Fruit fly (Drosophila melanogaster): ENCODE measurements around the gene tos.

The tos gene

DNA sequence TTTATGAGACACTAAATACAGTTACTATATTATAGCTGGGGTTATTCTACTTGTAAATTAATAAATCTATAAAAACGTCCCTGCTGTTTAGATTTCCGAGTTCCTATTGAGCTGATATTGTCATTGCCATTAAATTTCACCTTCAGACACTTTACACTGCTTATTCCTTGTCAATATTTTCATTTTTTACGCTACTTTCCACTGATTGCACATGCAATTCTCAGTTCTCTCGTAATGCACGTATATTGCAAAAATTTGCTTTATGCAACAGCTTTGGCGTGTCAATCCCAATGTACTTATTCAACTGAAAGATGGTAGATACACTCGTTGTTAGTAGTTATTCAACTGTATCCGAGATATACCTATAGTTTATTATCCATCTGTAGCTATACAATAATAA lies 49.5 kb downstream of the tos start:
- TF ChIP-seq tx (GFP tag; optimal IDR thresholded peaks at IDR 0.05): no peak
- no peak for TF ChIP-seq CG17186 (GFP tag; optimal IDR thresholded peaks at IDR 0.05)
- TF ChIP-seq H15 (GFP tag; IDR thresholded peaks at IDR 0.05): no peak
- no peak for TF ChIP-seq vvl (GFP tag; IDR thresholded peaks at IDR 0.05)
- no peak for TF ChIP-seq inv (GFP tag; IDR thresholded peaks at IDR 0.05; ENCODE audit: partially characterized antibody)
- TF ChIP-seq CoRest (tag; optimal IDR thresholded peaks at IDR 0.05): no peak
- no peak for TF ChIP-seq CG11085 (GFP tag; IDR thresholded peaks at IDR 0.05)
- no peak for TF ChIP-seq CG1529 (GFP tag; optimal IDR thresholded peaks at IDR 0.05)
- TF ChIP-seq bigmax (GFP tag; optimal IDR thresholded peaks at IDR 0.05): no peak
- no peak for TF ChIP-seq CG6654 (GFP tag; optimal IDR thresholded peaks at IDR 0.05)
- no peak for TF ChIP-seq klu (GFP tag; IDR thresholded peaks at IDR 0.05)

DNA sequence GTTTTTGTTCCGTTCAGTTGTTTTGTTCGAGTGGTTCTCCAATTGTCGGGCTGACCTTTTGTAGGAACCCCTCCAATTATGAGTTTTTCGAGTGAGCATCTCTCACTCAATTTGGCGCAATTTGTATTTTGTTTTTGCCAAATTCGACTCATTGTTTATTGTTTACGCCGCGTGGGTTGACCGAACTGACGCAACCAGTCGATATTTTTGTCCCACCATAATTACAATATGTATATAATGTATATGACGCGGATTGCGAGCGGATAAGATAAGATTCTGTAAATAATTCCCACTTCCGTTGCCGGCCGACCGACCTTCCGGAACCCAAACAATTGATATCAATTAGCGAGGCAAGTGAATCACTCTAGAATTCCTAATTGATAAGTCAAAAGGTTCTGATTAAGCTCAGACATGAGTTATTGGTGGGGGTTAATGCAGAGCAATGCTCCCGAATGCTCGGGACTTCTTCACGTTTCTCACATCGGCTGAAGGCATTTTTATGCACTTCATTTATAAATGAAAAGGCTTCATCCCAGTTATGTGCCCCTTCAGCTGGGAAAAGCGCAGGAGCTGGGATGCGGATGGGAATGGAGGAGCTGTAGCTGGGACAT lies 51.2 kb downstream of the tos start:
- TF ChIP-seq GATAe (GFP tag; conservative IDR thresholded peaks at IDR 0.05): peak; percentile 61
- no peak for TF ChIP-seq CG10274 (GFP tag; optimal IDR thresholded peaks at IDR 0.05)
- TF ChIP-seq CG2199 (GFP tag; IDR thresholded peaks at IDR 0.05): no peak
- TF ChIP-seq E2f1 (GFP tag; IDR thresholded peaks at IDR 0.05): no peak
- no peak for TF ChIP-seq tgo (GFP tag; IDR thresholded peaks at IDR 0.05)
- TF ChIP-seq Hr3 (GFP tag; optimal IDR thresholded peaks at IDR 0.05): no peak
- TF ChIP-seq lab (GFP tag; optimal IDR thresholded peaks at IDR 0.05): peak; percentile 33
- peak; percentile 44 for TF ChIP-seq CG34376 (GFP tag; optimal IDR thresholded peaks at IDR 0.05)
- TF ChIP-seq bcd (GFP tag; optimal IDR thresholded peaks at IDR 0.05): no peak
- TF ChIP-seq sd (tag; optimal IDR thresholded peaks at IDR 0.05): peak; percentile 54
- TF ChIP-seq Fer3 (tag; optimal IDR thresholded peaks at IDR 0.05): no peak
- no peak for TF ChIP-seq Scr (GFP tag; IDR thresholded peaks at IDR 0.05; ENCODE audit: partially characterized antibody)
- no peak for TF ChIP-seq Ssrp (tag; optimal IDR thresholded peaks at IDR 0.05)
- TF ChIP-seq CG12219 (GFP tag; optimal IDR thresholded peaks at IDR 0.05): no peak
- TF ChIP-seq CG11504 (tag; optimal IDR thresholded peaks at IDR 0.05): no peak
- TF ChIP-seq Med (GFP tag): peak; percentile 25
- TF ChIP-seq CG6254 (GFP tag; optimal IDR thresholded peaks at IDR 0.05): no peak
- TF ChIP-seq CG30020 (tag; optimal IDR thresholded peaks at IDR 0.05): no peak
- no peak for TF ChIP-seq H2.0 (GFP tag; IDR thresholded peaks at IDR 0.05)
- TF ChIP-seq ap (GFP tag; IDR thresholded peaks at IDR 0.05): no peak
- TF ChIP-seq mirr (GFP tag; optimal IDR thresholded peaks at IDR 0.05): peak; percentile 79
- TF ChIP-seq z (GFP tag; IDR thresholded peaks at IDR 0.05): peak; percentile 53; the same call in 1 of the 3 replicates
- TF ChIP-seq exex (tag; optimal IDR thresholded peaks at IDR 0.05): peak; percentile 84
- no peak for TF ChIP-seq vnd (GFP tag; IDR thresholded peaks at IDR 0.05; ENCODE audit: partially characterized antibody)
- TF ChIP-seq Pdp1 (GFP tag; optimal IDR thresholded peaks at IDR 0.05): peak in 1 of 2 experiments; percentile 71
- TF ChIP-seq zfh1 (GFP tag; IDR thresholded peaks at IDR 0.05): no peak
- TF ChIP-seq kni (GFP tag; optimal IDR thresholded peaks at IDR 0.05): no peak
- TF ChIP-seq sug (tag; optimal IDR thresholded peaks at IDR 0.05): peak; percentile 19
- no peak for TF ChIP-seq CG34224 (GFP tag; IDR thresholded peaks at IDR 0.05; ENCODE audit: partially characterized antibody)
- no peak for TF ChIP-seq lov (optimal IDR thresholded peaks at IDR 0.05)
- no peak for TF ChIP-seq lov (GFP tag; IDR thresholded peaks at IDR 0.05)
- peak; percentile 63 for TF ChIP-seq sens (GFP tag)
- no peak for TF ChIP-seq Sox100B (GFP tag; optimal IDR thresholded peaks at IDR 0.05)

Data from whole organism, embryonic.